Worm (Caenorhabditis elegans) whole organism, mixed stage, embryonic: ENCODE data around the gene emc-1.

Experiments used
- M03D4.4 ChIP-seq: sonication (generic microtip); optimal IDR thresholded peaks from 2 replicates; lab custom pipeline; 2017; ENCODE audit warnings: mild to moderate bottlenecking, missing genetic modification characterization, missing compliant biosample characterization
- bed-3 ChIP-seq: fragments of 200-800 bp; sonication (Bioruptor generic); optimal IDR thresholded peaks from 3 replicates; lab custom pipeline; 2018; ENCODE audit warnings: mild to moderate bottlenecking, missing genetic modification characterization, moderate library complexity, missing compliant biosample characterization
- blmp-1 ChIP-seq: fragments of 150-350 bp; optimal IDR thresholded peaks from 2 replicates; lab custom pipeline; 2014; ENCODE audit warnings: missing biosample characterization, missing genetic modification characterization
- ceh-39 ChIP-seq: fragments of 150-350 bp; optimal IDR thresholded peaks from 2 replicates; lab custom pipeline; 2014; ENCODE audit warnings: missing biosample characterization, missing genetic modification characterization
- ceh-43 ChIP-seq: fragments of 200-800 bp; sonication (Bioruptor generic); optimal IDR thresholded peaks from 2 replicates; lab custom pipeline; 2018; ENCODE audit warnings: mild to moderate bottlenecking, missing genetic modification characterization, moderate library complexity, missing compliant biosample characterization
- ceh-83 ChIP-seq: fragments of 200-800 bp; sonication (Bioruptor generic); optimal IDR thresholded peaks from 2 replicates; lab custom pipeline; 2018; ENCODE audit warnings: mild to moderate bottlenecking, missing genetic modification characterization, missing compliant biosample characterization
- ces-1 ChIP-seq: fragments of 150-350 bp; optimal IDR thresholded peaks from 2 replicates; lab custom pipeline; 2014; ENCODE audit warnings: missing biosample characterization, missing genetic modification reagents, missing genetic modification characterization
- cnd-1 ChIP-seq: fragments of 200-800 bp; sonication (Bioruptor generic); optimal IDR thresholded peaks from 2 replicates; lab custom pipeline; 2018; ENCODE audit warnings: mild to moderate bottlenecking, missing genetic modification characterization, missing compliant biosample characterization
- drap-1 ChIP-seq: fragments of 200-800 bp; sonication (Bioruptor generic); optimal IDR thresholded peaks from 3 replicates; lab custom pipeline; 2018; ENCODE audit warnings: mild to moderate bottlenecking, missing genetic modification characterization, missing compliant biosample characterization
- elt-1 ChIP-seq: sonication (generic microtip); optimal IDR thresholded peaks from 2 replicates; lab custom pipeline; 2017; ENCODE audit warnings: missing genetic modification characterization, mild to moderate bottlenecking, missing compliant biosample characterization, antibody characterized with exemption, moderate library complexity, borderline replicate concordance; ENCODE audit not compliant: insufficient read depth
- elt-3 ChIP-seq: fragments of 150-350 bp; optimal IDR thresholded peaks from 2 replicates; lab custom pipeline; 2014; ENCODE audit warnings: missing biosample characterization, missing genetic modification characterization
- flh-1 ChIP-seq: fragments of 200-800 bp; sonication (Bioruptor generic); optimal IDR thresholded peaks from 2 replicates; lab custom pipeline; 2018; ENCODE audit warnings: mild to moderate bottlenecking, missing genetic modification characterization, moderate library complexity, missing compliant biosample characterization
- hlh-1 ChIP-seq: fragments of 150-350 bp; optimal IDR thresholded peaks from 2 replicates; lab custom pipeline; 2014; ENCODE audit warnings: missing biosample characterization, missing genetic modification reagents, missing genetic modification characterization
- lin-13 ChIP-seq: fragments of 150-350 bp; optimal IDR thresholded peaks from 2 replicates; lab custom pipeline; 2014; ENCODE audit warnings: missing biosample characterization, missing genetic modification characterization
- lin-32 ChIP-seq: fragments of 200-800 bp; sonication (Bioruptor generic); optimal IDR thresholded peaks from 2 replicates; lab custom pipeline; 2018; ENCODE audit warnings: mild to moderate bottlenecking, missing genetic modification characterization, missing compliant biosample characterization
- lsy-2 ChIP-seq: fragments of 150-350 bp; optimal IDR thresholded peaks from 2 replicates; lab custom pipeline; 2014; ENCODE audit warnings: missing biosample characterization, missing genetic modification characterization
- mab-5 ChIP-seq: fragments of 150-350 bp; optimal IDR thresholded peaks from 2 replicates; lab custom pipeline; 2014; ENCODE audit warnings: missing biosample characterization, missing genetic modification characterization
- mep-1 ChIP-seq: fragments of 150-350 bp; optimal IDR thresholded peaks from 2 replicates; lab custom pipeline; 2017; ENCODE audit warnings: missing biosample characterization, missing genetic modification reagents, missing genetic modification characterization, inconsistent platforms
- mls-2 ChIP-seq: sonication (generic microtip); optimal IDR thresholded peaks from 2 replicates; lab custom pipeline; 2016; ENCODE audit warnings: mild to moderate bottlenecking, missing genetic modification characterization, moderate library complexity, missing compliant biosample characterization
- nhr-12 ChIP-seq: fragments of 150-350 bp; optimal IDR thresholded peaks from 2 replicates; lab custom pipeline; 2014; ENCODE audit warnings: missing biosample characterization, missing genetic modification characterization
- nhr-237 ChIP-seq: fragments of 150-350 bp; optimal IDR thresholded peaks from 2 replicates; lab custom pipeline; 2014; ENCODE audit warnings: missing biosample characterization, missing genetic modification characterization
- nhr-28 ChIP-seq: fragments of 150-350 bp; optimal IDR thresholded peaks from 2 replicates; lab custom pipeline; 2014; ENCODE audit warnings: missing biosample characterization, missing genetic modification characterization
- nhr-76 ChIP-seq: sonication (generic microtip); optimal IDR thresholded peaks from 2 replicates; lab custom pipeline; 2017; ENCODE audit warnings: missing biosample characterization, missing genetic modification characterization
- pha-4 ChIP-seq: fragments of 150-350 bp; optimal IDR thresholded peaks from 2 replicates; lab custom pipeline; 2018; ENCODE audit warnings: missing biosample characterization, missing genetic modification reagents, missing genetic modification characterization
- sem-2 ChIP-seq: fragments of 200-800 bp; sonication (Bioruptor generic); optimal IDR thresholded peaks from 2 replicates; lab custom pipeline; 2018; ENCODE audit warnings: mild to moderate bottlenecking, missing genetic modification characterization, missing compliant biosample characterization
- snpc-4 ChIP-seq: fragments of 150-350 bp; optimal IDR thresholded peaks from 2 replicates; lab custom pipeline; 2014; ENCODE audit warnings: missing biosample characterization, missing genetic modification characterization
- sptf-1 ChIP-seq: sonication (generic microtip); optimal IDR thresholded peaks from 2 replicates; lab custom pipeline; 2017; ENCODE audit warnings: mild to moderate bottlenecking, missing genetic modification characterization, moderate library complexity, missing compliant biosample characterization
- unc-120 ChIP-seq: sonication (generic microtip); optimal IDR thresholded peaks from 2 replicates; lab custom pipeline; 2017; ENCODE audit warnings: missing genetic modification characterization, missing compliant biosample characterization; ENCODE audit not compliant: poor library complexity, severe bottlenecking
- unc-39 ChIP-seq: fragments of 150-350 bp; optimal IDR thresholded peaks from 2 replicates; lab custom pipeline; 2014; ENCODE audit warnings: missing biosample characterization, missing genetic modification characterization
- unc-62 ChIP-seq: fragments of 150-350 bp; optimal IDR thresholded peaks from 2 replicates; lab custom pipeline; 2014; ENCODE audit warnings: missing biosample characterization, missing genetic modification reagents, missing genetic modification characterization
- zip-8 ChIP-seq: fragments of 150-350 bp; optimal IDR thresholded peaks from 2 replicates; lab custom pipeline; 2014; ENCODE audit warnings: missing biosample characterization, missing genetic modification characterization
- ztf-11 ChIP-seq: fragments of 150-350 bp; optimal IDR thresholded peaks from 2 replicates; lab custom pipeline; 2014; ENCODE audit warnings: missing biosample characterization, missing genetic modification characterization

emc-1 gene

DNA sequence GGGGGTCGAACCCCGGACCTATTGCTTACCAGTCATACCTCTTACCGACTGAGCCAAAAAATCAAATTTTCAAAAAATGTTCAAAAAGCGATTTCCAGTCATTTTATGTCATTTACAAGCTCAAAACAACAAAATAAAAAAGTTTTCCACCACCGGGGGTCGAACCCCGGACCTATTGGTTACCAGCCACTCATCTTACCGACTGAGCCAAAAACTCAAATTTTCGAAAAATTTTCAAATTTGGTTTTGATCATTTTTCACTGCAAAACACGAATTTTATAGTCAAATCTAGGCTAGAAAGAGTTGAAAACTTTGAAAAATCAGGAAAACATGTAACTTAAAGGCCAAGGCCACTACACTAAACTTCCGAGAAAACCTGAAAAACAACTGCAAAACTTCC, 24.1 kb downstream of the emc-1 start:
- TF ChIP-seq hlh-1 (no peak), ceh-83 (no peak), unc-120 (no peak), ceh-43 (GFP tag; lab: Kevin White, UChicago) (no peak), nhr-12 (tag; lab: Kevin White, UChicago) (no peak), cnd-1 (no peak), sem-2 (GFP tag; lab: Kevin White, UChicago) (no peak), nhr-237 (tag; lab: Kevin White, UChicago) (no peak), mep-1 (tag; lab: Kevin White, UChicago) (no peak), flh-1 (GFP tag; lab: Kevin White, UChicago) (no peak), elt-1 (tag; lab: Kevin White, UChicago) (no peak), drap-1 (GFP tag; lab: Kevin White, UChicago) (no peak), lsy-2 (no peak), blmp-1 (tag; lab: Kevin White, UChicago) (no peak), unc-39 (tag; lab: Kevin White, UChicago) (no peak), M03D4.4 (tag; lab: Kevin White, UChicago) (no peak), lin-13 (no peak)

DNA sequence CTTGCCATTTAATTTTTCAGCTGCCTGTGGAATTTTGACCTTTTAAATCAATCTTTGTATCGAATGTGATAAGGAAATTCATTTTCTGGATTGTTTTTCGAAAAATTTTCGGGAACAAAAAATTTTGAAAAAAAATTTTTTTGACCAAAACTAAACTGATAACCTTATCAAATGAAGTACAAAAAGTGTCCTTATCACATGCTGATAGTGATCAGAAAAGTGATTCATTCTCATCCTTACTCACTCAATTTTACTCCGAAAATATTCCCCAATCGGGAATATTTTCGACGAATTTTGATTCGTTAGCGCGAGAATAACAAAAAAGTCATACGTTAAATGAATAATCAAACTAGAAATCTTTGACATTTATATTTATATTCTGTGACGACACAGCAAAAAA, 24.8 kb downstream of the emc-1 start:
- TF ChIP-seq elt-3 (tag; lab: Kevin White, UChicago) (no peak), zip-8 (tag; lab: Kevin White, UChicago) (no peak), pha-4 (tag; lab: Kevin White, UChicago) (no peak), nhr-76 (tag; lab: Kevin White, UChicago) (no peak)
- TF ChIP-seq, all 35 proteins: peak for 0

DNA sequence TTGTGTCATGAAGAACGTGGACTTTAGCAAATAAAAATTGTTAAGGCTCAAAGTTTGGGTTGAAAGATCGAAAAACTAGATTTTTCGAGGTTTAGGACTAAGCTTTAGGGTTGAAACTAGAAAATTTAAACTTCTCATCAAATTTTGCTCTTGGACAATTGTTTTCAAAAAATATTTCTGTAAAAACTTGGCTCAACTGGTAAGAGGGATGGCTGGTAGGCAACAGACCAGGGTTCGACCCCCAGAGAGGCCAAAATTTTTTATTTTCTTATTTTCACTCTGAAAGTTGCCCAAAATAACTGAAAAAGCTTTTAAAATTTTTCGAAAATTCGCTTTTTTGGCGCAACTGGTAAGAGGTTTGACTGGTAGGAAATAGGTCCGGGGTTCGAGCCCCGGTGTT, 25.3 kb downstream of the emc-1 start:
- TF ChIP-seq unc-62 (no peak), hlh-1 (no peak), nhr-28 (no peak), bed-3 (no peak), mls-2 (tag; lab: Kevin White, UChicago) (no peak), drap-1 (GFP tag; lab: Kevin White, UChicago) (no peak), unc-39 (tag; lab: Kevin White, UChicago) (no peak), sptf-1 (tag; lab: Kevin White, UChicago) (no peak), mab-5 (tag; lab: Kevin White, UChicago) (no peak), ceh-43 (GFP tag; lab: Kevin White, UChicago) (no peak), elt-1 (tag; lab: Kevin White, UChicago) (no peak), ces-1 (no peak), elt-3 (tag; lab: Kevin White, UChicago) (no peak), cnd-1 (no peak), ceh-39 (no peak)

DNA sequence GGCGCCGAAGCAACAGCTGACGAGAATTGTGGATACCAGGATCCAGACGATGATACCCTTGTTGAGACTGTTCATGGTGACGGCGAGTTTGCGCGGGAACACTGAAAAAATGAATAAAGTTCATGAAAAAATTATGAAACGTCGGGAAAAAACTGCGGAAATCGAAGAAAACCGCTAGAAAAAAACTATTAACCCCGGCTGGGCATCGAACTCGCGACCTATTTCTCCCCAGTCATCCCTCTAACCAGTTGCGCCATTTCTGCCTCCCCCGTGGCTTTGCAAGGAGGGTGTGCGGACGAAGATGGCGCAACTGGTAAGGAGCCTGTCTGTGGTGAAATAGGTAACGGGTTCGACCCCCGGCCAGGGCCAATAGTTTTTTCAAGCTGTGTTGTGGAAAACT, 26.6 kb downstream of the emc-1 start, which contains the start of gene H17B01.5:
Gene H17B01.5 (minus strand): TSS at position 101 of the 400 bp plus-strand sequence.
- TF ChIP-seq unc-62 (no peak), hlh-1 (no peak), unc-120 (no peak), ztf-11 (tag; lab: Kevin White, UChicago) (no peak), elt-1 (tag; lab: Kevin White, UChicago) (no peak), zip-8 (tag; lab: Kevin White, UChicago) (no peak), elt-3 (tag; lab: Kevin White, UChicago) (no peak), sptf-1 (tag; lab: Kevin White, UChicago) (no peak), unc-39 (tag; lab: Kevin White, UChicago) (no peak), M03D4.4 (tag; lab: Kevin White, UChicago) (no peak), flh-1 (GFP tag; lab: Kevin White, UChicago) (no peak), mep-1 (tag; lab: Kevin White, UChicago) (no peak), nhr-76 (tag; lab: Kevin White, UChicago) (no peak), bed-3 (no peak), lsy-2 (no peak), snpc-4 (tag; lab: Kevin White, UChicago) (no peak)

DNA sequence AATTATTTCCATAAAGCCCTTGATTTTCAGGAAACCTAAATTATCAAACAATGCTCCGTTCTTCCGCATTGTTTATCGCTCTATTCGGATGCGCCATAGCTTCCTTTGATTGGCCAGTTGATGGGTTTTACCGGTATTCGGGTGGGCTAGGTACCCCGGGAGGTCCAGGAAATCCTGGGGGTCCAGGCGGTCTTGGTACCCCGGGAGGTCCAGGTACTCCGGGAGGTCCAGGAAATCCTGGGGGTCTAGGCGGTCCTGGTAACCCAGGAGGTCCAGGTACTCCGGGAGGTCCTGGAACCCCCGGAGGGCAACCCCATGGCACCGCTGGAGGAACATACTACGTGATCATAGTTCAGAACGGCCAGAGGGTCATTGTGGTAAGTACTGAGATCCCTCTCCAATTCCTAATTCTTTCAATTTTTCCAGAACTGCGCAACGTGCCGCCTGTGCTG, 29.6 kb downstream of the emc-1 start, which contains the start of gene H17B01.2:
Gene H17B01.2 (plus strand): TSS at position 51 of the 452 bp plus-strand sequence.
- TF ChIP-seq mep-1 (tag; lab: Kevin White, UChicago) (no peak), sem-2 (GFP tag; lab: Kevin White, UChicago) (no peak), elt-3 (tag; lab: Kevin White, UChicago) (no peak), cnd-1 (no peak), flh-1 (GFP tag; lab: Kevin White, UChicago) (no peak), unc-120 (no peak), unc-62 (no peak), ceh-43 (GFP tag; lab: Kevin White, UChicago) (no peak), zip-8 (tag; lab: Kevin White, UChicago) (no peak), snpc-4 (tag; lab: Kevin White, UChicago) (no peak), nhr-12 (tag; lab: Kevin White, UChicago) (no peak), bed-3 (no peak), lin-32 (no peak), drap-1 (GFP tag; lab: Kevin White, UChicago) (no peak), nhr-237 (tag; lab: Kevin White, UChicago) (no peak), lin-13 (no peak), ztf-11 (tag; lab: Kevin White, UChicago) (no peak), nhr-28 (no peak), pha-4 (tag; lab: Kevin White, UChicago) (no peak)
